Worm (Caenorhabditis elegans) whole organism, L4/young adult: ENCODE measurements around the gene flp-16.

Source experiments
- W03F9.2 ChIP-seq: fragments of 150-350 bp; optimal IDR thresholded peaks from 2 replicates; lab custom pipeline; 2014; ENCODE audit warnings: missing biosample characterization, missing genetic modification characterization
- dao-5 ChIP-seq: sonication (generic microtip); optimal IDR thresholded peaks from 2 replicates; lab custom pipeline; 2016; ENCODE audit warnings: missing genotype, missing genetic modification characterization, moderate library complexity, missing compliant biosample characterization
- him-1 ChIP-seq: sonication (generic microtip); optimal IDR thresholded peaks from 2 replicates; lab custom pipeline; 2016; ENCODE audit warnings: missing genotype, missing genetic modification reagents, missing genetic modification characterization, missing compliant biosample characterization

The flp-16 gene

DNA sequence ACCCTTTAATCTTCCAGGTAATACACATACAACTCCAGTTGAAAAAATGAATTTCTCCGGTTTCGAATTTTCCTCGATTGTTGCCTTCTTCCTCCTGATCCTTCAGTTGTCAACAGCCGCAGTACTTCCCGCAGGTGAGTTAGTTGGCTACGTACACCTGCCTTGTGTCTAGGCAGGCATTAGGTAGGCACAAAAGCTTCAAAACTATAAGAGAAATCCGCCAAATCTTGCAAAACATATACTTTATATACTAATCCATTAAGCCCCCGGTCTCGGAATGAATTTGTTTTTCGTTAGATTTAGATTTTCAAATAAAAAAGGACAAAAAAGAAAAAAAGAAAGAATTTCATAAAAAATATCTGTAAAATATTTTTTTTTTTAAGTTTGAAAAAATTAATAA, at the start of gene flp-16:
flp-16 (plus strand) TSS at position 18 of the 400 bp plus-strand sequence.
- TF ChIP-seq dao-5 (tag; lab: Kevin White, UChicago) (no peak), him-1 (tag; lab: Kevin White, UChicago) (no peak), W03F9.2 (tag; lab: Kevin White, UChicago) (no peak)

DNA sequence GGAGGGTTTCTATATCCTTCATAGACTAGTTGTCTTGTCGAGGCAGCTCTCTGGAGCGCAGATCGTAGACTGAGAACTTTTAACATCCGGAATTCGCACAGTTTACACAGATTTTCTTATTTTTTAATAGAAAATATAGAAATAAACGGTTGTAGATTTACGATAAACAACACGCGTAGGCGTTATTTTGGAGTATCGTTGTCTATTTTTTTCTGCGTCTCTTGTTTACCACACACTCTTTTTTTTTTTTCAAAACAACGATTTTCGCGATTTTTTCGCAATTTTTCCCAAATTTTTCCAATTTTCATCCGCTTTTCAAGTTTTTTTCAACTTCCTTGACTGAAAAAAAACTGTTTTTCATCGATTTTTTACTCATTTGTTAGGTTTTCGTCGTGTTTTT, 47.9 kb upstream of the flp-16 start, which contains the start of gene mecr-1:
mecr-1 (minus strand) TSS at position 127 of the 400 bp plus-strand sequence.
- TF ChIP-seq him-1 (tag; lab: Kevin White, UChicago), result no peak
- peak; percentile 49 for TF ChIP-seq W03F9.2 (tag; lab: Kevin White, UChicago)

DNA sequence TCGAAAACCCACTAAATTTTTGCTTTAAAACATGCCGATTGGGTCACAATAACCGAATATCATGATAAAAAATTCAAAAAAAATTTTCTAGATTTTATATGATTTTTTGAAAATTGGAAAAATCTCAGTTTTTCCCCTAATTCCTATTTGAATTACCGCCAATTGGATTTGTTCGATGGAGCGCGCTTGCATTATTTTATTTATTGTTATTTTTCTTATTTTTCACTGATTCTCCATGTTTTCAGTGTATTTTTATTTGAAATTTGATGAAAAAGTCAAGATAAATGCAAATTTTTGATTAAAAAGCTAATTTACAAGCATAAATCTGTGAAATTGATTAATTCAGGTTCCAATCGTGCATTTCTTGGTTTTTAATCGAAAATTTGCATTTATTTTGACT, 47.0 kb upstream of the flp-16 start:
- no peak for TF ChIP-seq W03F9.2 (tag; lab: Kevin White, UChicago)
- TF ChIP-seq him-1 (tag; lab: Kevin White, UChicago), result no peak
- no peak for TF ChIP-seq dao-5 (tag; lab: Kevin White, UChicago)

ce11 chrII:13189363-13189762, 45.7 kb upstream of the flp-16 start:
- no peak for TF ChIP-seq him-1 (tag; lab: Kevin White, UChicago)
- no peak for TF ChIP-seq W03F9.2 (tag; lab: Kevin White, UChicago)
- no peak for TF ChIP-seq dao-5 (tag; lab: Kevin White, UChicago)

- TF ChIP-seq W03F9.2 (tag; lab: Kevin White, UChicago), result no peak
- TF ChIP-seq dao-5 (tag; lab: Kevin White, UChicago), result no peak
- no peak for TF ChIP-seq him-1 (tag; lab: Kevin White, UChicago)
These were observed 44.7 kb upstream of the flp-16 start for ce11 chrII:13190412-13190811.

- TF ChIP-seq dao-5 (tag; lab: Kevin White, UChicago) (no peak), W03F9.2 (tag; lab: Kevin White, UChicago) (no peak), him-1 (tag; lab: Kevin White, UChicago) (no peak)
These were observed 41.5 kb upstream of the flp-16 start for ce11 chrII:13193563-13194103.

DNA sequence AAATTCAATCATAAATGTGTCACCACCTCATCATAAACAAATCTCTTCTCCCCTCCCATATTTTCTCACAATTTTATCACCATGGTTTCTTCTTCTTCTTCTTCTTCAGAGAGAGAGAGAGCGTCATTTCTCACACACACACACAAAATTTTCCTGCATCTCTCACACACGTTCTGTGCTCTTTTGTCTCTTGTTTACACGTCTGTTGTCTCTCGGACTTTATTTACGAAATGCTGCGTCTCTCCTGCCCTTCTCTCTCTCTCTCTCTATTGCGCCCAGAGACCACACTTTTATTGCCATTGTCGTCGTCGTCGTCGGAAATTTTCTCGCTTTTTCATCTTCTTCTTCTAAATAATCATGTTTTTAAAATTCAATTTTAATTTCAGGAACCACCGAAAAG, 39.9 kb upstream of the flp-16 start, which contains the start of gene lec-1:
lec-1 (plus strand) TSS at position 387 of the 400 bp plus-strand sequence.
- TF ChIP-seq W03F9.2 (tag; lab: Kevin White, UChicago) (no peak), dao-5 (tag; lab: Kevin White, UChicago) (no peak), him-1 (tag; lab: Kevin White, UChicago) (no peak)

DNA sequence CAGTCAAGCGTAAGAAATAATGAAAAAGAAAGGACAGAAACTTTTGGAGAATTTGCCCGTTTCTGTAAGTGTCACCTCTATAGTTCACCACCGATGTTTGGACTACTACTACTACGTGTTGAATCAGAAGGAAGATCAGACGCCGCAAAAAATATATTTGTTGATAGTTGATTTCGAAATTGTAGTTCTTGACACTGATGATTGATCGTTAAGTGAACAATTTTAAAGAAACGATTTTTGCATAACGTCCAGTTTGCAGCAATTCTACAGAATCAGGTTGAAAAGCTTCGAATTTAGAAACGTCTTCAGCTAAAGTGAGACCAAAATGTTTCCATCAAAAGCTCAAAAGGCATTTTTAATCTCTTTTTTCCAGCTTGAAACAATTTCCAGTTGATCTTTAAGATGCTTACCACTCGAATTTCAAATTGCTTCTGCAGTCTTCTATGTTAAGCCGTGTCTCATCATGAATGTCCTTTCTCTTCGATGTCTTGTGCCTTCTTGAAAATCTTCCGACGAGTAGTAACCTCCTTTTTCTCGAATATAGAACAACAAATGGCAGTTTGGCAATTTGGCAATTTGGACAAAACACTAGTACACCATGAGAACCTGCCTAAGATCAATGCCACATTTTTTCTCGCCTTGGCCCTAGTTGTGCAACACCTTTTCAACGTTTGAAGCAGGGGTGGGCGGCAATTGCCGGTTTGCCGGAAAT, 39.2 kb upstream of the flp-16 start:
- no peak for TF ChIP-seq him-1 (tag; lab: Kevin White, UChicago)
- no peak for TF ChIP-seq dao-5 (tag; lab: Kevin White, UChicago)
- no peak for TF ChIP-seq W03F9.2 (tag; lab: Kevin White, UChicago)

DNA sequence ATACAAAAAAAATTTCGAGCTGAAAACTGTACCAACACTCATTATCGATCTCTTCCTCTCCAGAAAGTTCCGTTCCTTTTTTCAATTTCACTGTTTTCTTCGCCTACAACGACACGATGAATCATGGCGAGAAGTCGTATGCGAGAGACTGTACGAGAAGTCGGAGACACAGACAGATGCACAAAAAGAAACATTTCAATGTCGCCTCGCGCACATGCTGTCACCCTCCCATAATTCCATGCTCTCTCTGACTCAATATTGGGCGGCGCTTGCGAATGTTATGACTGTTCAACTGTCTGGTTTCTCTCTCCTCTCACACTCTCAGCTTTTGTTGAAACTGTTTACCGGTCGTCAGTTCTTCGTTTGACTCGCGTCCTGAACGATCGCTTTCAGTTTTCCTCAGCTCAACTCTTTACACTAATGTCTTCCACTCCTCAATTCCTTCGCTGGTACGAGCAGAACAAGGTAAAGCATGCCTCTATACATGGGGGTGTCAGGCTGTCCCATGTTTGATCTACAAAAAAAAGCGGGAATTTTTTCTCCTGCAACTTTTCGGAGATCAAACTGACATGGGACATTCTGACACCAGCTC, 38.3 kb upstream of the flp-16 start:
- TF ChIP-seq W03F9.2 (tag; lab: Kevin White, UChicago) (no peak), dao-5 (tag; lab: Kevin White, UChicago) (no peak), him-1 (tag; lab: Kevin White, UChicago) (no peak)

DNA sequence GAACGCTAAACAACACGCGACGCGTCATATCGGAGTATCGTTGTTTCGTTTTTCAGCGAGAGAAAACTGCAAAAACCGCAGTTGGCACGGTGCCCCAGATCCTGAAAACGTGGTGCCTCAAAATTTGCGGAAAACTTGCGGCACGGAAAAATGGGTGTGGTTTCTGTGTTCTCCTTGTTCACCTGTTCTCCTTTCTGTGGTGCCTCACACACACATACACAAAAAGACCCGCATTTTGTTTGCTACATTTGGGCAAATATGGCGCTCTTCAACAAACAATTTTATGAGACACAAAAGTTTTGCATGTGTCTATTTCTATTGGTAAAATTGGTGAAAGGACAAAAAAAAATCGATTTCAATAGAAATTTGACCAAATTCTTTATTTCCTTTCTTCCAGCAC, 36.3 kb upstream of the flp-16 start:
- TF ChIP-seq him-1 (tag; lab: Kevin White, UChicago), result no peak
- no peak for TF ChIP-seq W03F9.2 (tag; lab: Kevin White, UChicago)

DNA sequence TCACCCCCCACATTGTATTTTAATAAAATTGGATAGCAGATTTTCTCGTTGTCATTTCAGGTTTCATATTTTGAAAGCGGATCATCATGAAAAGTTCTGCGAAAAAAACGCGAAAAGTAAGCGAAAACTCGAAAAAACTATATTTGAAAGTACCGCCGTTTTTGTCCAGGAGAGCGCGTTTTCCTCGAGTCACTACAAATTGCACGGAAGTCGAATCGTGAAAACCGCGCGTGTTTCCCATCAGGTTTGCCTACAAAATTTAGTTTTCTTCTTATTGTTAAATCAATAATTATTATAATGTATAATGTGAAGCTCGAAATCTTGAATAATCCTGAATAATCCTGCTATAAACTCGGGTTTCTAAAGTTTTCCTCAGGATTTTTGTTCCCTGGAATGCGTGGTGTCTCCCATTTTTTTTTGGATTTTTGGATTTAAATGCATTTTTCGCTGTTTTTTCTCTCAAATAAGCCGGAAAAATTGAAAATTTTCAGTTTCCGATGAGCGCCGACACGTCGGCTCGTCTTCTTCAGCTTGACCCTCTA, 35.4 kb upstream of the flp-16 start, which contains the start of gene btf-1:
btf-1 (plus strand) TSS at position 492 of the 542 bp plus-strand sequence.
- TF ChIP-seq W03F9.2 (tag; lab: Kevin White, UChicago) (peak; percentile 53), him-1 (tag; lab: Kevin White, UChicago) (peak; percentile 87), dao-5 (tag; lab: Kevin White, UChicago) (no peak)

DNA sequence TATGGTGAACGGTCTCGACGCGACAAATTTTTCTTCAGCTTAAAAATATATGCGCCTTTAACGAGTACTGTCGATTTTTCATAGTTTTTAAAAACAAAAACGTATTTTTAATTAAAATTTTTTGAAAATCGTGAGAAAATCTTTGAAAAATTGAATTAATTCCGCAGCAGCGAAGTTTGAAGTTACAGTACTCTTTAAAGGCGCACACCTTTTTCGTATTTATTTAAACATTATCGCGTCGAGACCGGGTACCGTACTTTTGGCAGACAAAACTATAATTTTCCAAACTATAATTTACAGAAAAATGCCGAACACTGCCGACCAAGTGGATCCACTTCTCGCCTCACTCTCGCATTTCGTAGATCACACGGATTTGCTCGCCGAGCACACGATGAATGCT, 19.3 kb upstream of the flp-16 start, which contains the start of gene F15D4.2:
F15D4.2 (plus strand) TSS at position 301 of the 400 bp plus-strand sequence.
- no peak for TF ChIP-seq W03F9.2 (tag; lab: Kevin White, UChicago)
- TF ChIP-seq him-1 (tag; lab: Kevin White, UChicago), result no peak
- TF ChIP-seq dao-5 (tag; lab: Kevin White, UChicago), result no peak

DNA sequence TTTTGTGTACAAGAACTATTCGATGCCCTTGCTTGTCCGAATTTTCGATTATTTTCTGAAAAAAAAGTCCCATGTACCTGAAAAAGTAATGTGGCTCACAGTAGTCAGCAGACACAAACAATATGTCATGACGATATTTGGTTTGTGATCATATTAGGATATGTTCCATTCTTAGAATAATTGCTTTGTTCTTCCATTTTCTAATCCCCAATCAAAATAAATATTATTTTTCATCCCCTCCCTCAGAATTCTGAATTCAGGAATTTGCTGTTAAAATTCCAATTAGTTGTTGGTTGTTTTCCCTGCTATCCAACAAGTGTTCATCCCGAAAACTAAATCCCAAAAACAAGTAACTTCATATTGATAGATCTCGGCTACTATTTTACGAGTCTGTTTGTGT, 15.7 kb upstream of the flp-16 start:
- TF ChIP-seq W03F9.2 (tag; lab: Kevin White, UChicago), result no peak
- TF ChIP-seq dao-5 (tag; lab: Kevin White, UChicago), result no peak
- no peak for TF ChIP-seq him-1 (tag; lab: Kevin White, UChicago)
